Fruit fly (Drosophila melanogaster) whole organism, prepupa: ENCODE data around the gene CG6650.

Source experiments
- Blimp-1 ChIP-seq: fragments of 200-800 bp; sonication (Bioruptor generic); optimal IDR thresholded peaks from 3 replicates; lab custom pipeline; 2017; ENCODE audit warnings: missing biosample characterization, missing genetic modification characterization, mild to moderate bottlenecking, moderate library complexity, missing genetic modification reagents
- CG10631 ChIP-seq: fragments of 200-800 bp; sonication (Bioruptor generic); optimal IDR thresholded peaks from 2 replicates; lab custom pipeline; 2016; ENCODE audit warnings: missing biosample characterization, missing genetic modification characterization
- CG10669 ChIP-seq: fragments of 200-800 bp; sonication (Bioruptor generic); optimal IDR thresholded peaks from 3 replicates; lab custom pipeline; 2018; ENCODE audit warnings: missing biosample characterization, mild to moderate bottlenecking, missing genetic modification characterization, moderate library complexity
- CG11762 ChIP-seq: fragments of 200-800 bp; sonication (Bioruptor generic); optimal IDR thresholded peaks from 3 replicates; lab custom pipeline; 2016; ENCODE audit warnings: missing biosample characterization, missing genetic modification characterization; ENCODE audit not compliant: insufficient read depth
- CG16779 ChIP-seq: fragments of 200-800 bp; sonication (Bioruptor generic); optimal IDR thresholded peaks from 3 replicates; lab custom pipeline; 2017; ENCODE audit warnings: missing biosample characterization, mild to moderate bottlenecking, missing genetic modification characterization
- CG3032 ChIP-seq: fragments of 200-800 bp; optimal IDR thresholded peaks from 2 replicates; lab custom pipeline; 2019; ENCODE audit warnings: missing biosample characterization, mild to moderate bottlenecking, missing genetic modification characterization, moderate library complexity
- CG31627 ChIP-seq: fragments of 200-800 bp; sonication (Bioruptor generic); optimal IDR thresholded peaks from 3 replicates; lab custom pipeline; 2016; ENCODE audit warnings: missing biosample characterization, missing genetic modification characterization
- CG32006 ChIP-seq: fragments of 200-800 bp; sonication (Bioruptor generic); optimal IDR thresholded peaks from 3 replicates; lab custom pipeline; 2017; ENCODE audit warnings: missing biosample characterization, mild to moderate bottlenecking, missing genetic modification characterization
- CG3919 ChIP-seq: fragments of 200-800 bp; sonication (Bioruptor generic); optimal IDR thresholded peaks from 3 replicates; lab custom pipeline; 2016; ENCODE audit warnings: missing biosample characterization, missing genetic modification characterization
- CG6854 ChIP-seq: fragments of 200-800 bp; sonication (Bioruptor generic); optimal IDR thresholded peaks from 2 replicates; lab custom pipeline; 2017; ENCODE audit warnings: missing biosample characterization, mild to moderate bottlenecking, missing genetic modification characterization
- CG7368 ChIP-seq: fragments of 200-800 bp; sonication (Bioruptor generic); optimal IDR thresholded peaks from 3 replicates; lab custom pipeline; 2016; ENCODE audit warnings: missing biosample characterization, missing genetic modification characterization
- CG8119 ChIP-seq: fragments of 200-800 bp; sonication (Bioruptor generic); IDR thresholded peaks from 3 replicates; pipeline ENCODE4 v1.3.6; 2022; ENCODE audit warnings: missing biosample characterization, missing genetic modification characterization
- CG8632 ChIP-seq: fragments of 200-800 bp; sonication (Bioruptor generic); optimal IDR thresholded peaks from 3 replicates; lab custom pipeline; 2016; ENCODE audit warnings: missing biosample characterization, missing genetic modification characterization
- CG9139 ChIP-seq: fragments of 200-800 bp; sonication (Bioruptor generic); optimal IDR thresholded peaks from 3 replicates; lab custom pipeline; 2017; ENCODE audit warnings: missing biosample characterization, mild to moderate bottlenecking, missing genetic modification characterization
- Eip75B ChIP-seq: fragments of 200-800 bp; sonication (Bioruptor generic); optimal IDR thresholded peaks from 3 replicates; lab custom pipeline; 2016; ENCODE audit warnings: missing biosample characterization, missing genetic modification characterization
- Eip78C ChIP-seq: fragments of 200-800 bp; sonication (Bioruptor generic); peaks from one replicate; lab custom pipeline; 2016; ENCODE audit warnings: missing biosample characterization, missing genetic modification characterization
- Ets21C ChIP-seq: fragments of 200-800 bp; sonication (Bioruptor generic); optimal IDR thresholded peaks from 3 replicates; lab custom pipeline; 2016; ENCODE audit warnings: missing biosample characterization, missing genetic modification characterization
- Hr38 ChIP-seq: sonication (Bioruptor generic); optimal IDR thresholded peaks from 2 replicates; lab custom pipeline; 2016; ENCODE audit warnings: missing biosample characterization, missing genetic modification characterization
- Hr4 ChIP-seq: fragments of 200-800 bp; sonication (Bioruptor generic); optimal IDR thresholded peaks from 3 replicates; lab custom pipeline; 2016; ENCODE audit warnings: missing biosample characterization, missing genetic modification characterization
- Lpt ChIP-seq: fragments of 200-800 bp; sonication (Bioruptor generic); optimal IDR thresholded peaks from 3 replicates; lab custom pipeline; 2016; ENCODE audit warnings: missing biosample characterization, missing genetic modification characterization
- OdsH ChIP-seq: fragments of 200-800 bp; sonication (Bioruptor generic); optimal IDR thresholded peaks from 3 replicates; lab custom pipeline; 2016; ENCODE audit warnings: missing biosample characterization, missing genetic modification characterization
- Smox ChIP-seq: fragments of 200-800 bp; sonication (Bioruptor generic); optimal IDR thresholded peaks from 3 replicates; lab custom pipeline; 2016; ENCODE audit warnings: missing biosample characterization, missing genetic modification characterization
- achi ChIP-seq: fragments of 200-800 bp; sonication (Bioruptor generic); optimal IDR thresholded peaks from 3 replicates; lab custom pipeline; 2016; ENCODE audit warnings: missing biosample characterization, missing genetic modification characterization
- cyc ChIP-seq: fragments of 200-800 bp; sonication (Bioruptor generic); optimal IDR thresholded peaks from 3 replicates; lab custom pipeline; 2016; ENCODE audit warnings: missing biosample characterization, missing genetic modification characterization
- dac ChIP-seq: fragments of 200-800 bp; sonication (Bioruptor generic); optimal IDR thresholded peaks from 2 replicates; lab custom pipeline; 2017; ENCODE audit warnings: missing biosample characterization, mild to moderate bottlenecking, missing genetic modification characterization
- dsx ChIP-seq: fragments of 200-800 bp; optimal IDR thresholded peaks from 3 replicates; lab custom pipeline; 2019; ENCODE audit warnings: missing biosample characterization, mild to moderate bottlenecking, missing genetic modification characterization, moderate library complexity; ENCODE audit not compliant: poor library complexity, severe bottlenecking
- fd59A ChIP-seq: fragments of 200-800 bp; sonication (Bioruptor generic); optimal IDR thresholded peaks from 2 replicates; lab custom pipeline; 2017; ENCODE audit warnings: missing biosample characterization, mild to moderate bottlenecking, missing genetic modification characterization, missing genetic modification reagents
- fd85E ChIP-seq: fragments of 200-800 bp; sonication (Bioruptor generic); optimal IDR thresholded peaks from 3 replicates; lab custom pipeline; 2016; ENCODE audit warnings: missing biosample characterization, missing genetic modification characterization
- salr ChIP-seq, 2 experiments: fragments of 200-800 bp; sonication (Bioruptor generic); optimal IDR thresholded peaks; 3 replicates each; lab custom pipeline; 2016 to 2018; ENCODE audit warnings: missing biosample characterization in 2 of 2, missing genetic modification characterization in 2 of 2, mild to moderate bottlenecking in 1 of 2
- topi ChIP-seq: fragments of 200-800 bp; sonication (Bioruptor generic); optimal IDR thresholded peaks from 3 replicates; lab custom pipeline; 2016; ENCODE audit warnings: missing biosample characterization, missing genetic modification characterization

Gene CG6650

dm6 chr3L:14031171-14032126, at the start of gene CG6650, which contains the start of gene endos (continued):
- TF ChIP-seq dsx (GFP tag; lab: Kevin White, UChicago) = peak; percentile 25
- no peak for TF ChIP-seq fd85E (GFP tag; lab: Kevin White, UChicago)
- peak; percentile 65 for TF ChIP-seq CG16779 (tag; lab: Kevin White, UChicago)
- peak; percentile 48 for TF ChIP-seq CG32006 (GFP tag; lab: Kevin White, UChicago)
- TF ChIP-seq CG3032 (tag; lab: Kevin White, UChicago) = peak; percentile 35
- no peak for TF ChIP-seq CG8632
- peak; percentile 22 for TF ChIP-seq achi (GFP tag; lab: Kevin White, UChicago)
- TF ChIP-seq CG8119 (GFP tag; lab: Robert Waterston, UW) = no peak; the same call in 2 of the 3 replicates
- no peak for TF ChIP-seq Hr38 (GFP tag; lab: Kevin White, UChicago)
- peak; percentile 8 for TF ChIP-seq cyc (GFP tag; lab: Kevin White, UChicago)
- TF ChIP-seq, all 60 proteins: peak for 33

dm6 chr3L:13982516-13982915, 48.7 kb upstream of the CG6650 start:
- no peak for TF ChIP-seq Lpt (GFP tag; lab: Kevin White, UChicago)
- TF ChIP-seq Eip78C (GFP tag; lab: Kevin White, UChicago) = no peak
- TF ChIP-seq CG16779 (tag; lab: Kevin White, UChicago) = no peak
- no peak for TF ChIP-seq CG6854
- no peak for TF ChIP-seq CG3919 (GFP tag; lab: Kevin White, UChicago)
- TF ChIP-seq CG10669 (GFP tag; lab: Kevin White, UChicago) = no peak
- no peak for TF ChIP-seq Ets21C (GFP tag; lab: Kevin White, UChicago)
- no peak for TF ChIP-seq CG9139 (GFP tag; lab: Kevin White, UChicago)
- TF ChIP-seq fd59A (GFP tag; lab: Kevin White, UChicago) = no peak
- no peak for TF ChIP-seq Hr38 (GFP tag; lab: Kevin White, UChicago)
- no peak for TF ChIP-seq CG7368 (GFP tag; lab: Kevin White, UChicago)
- no peak for TF ChIP-seq CG8119 (GFP tag; lab: Robert Waterston, UW)
- TF ChIP-seq Smox = no peak
- TF ChIP-seq Hr4 (GFP tag; lab: Kevin White, UChicago) = no peak
- no peak for TF ChIP-seq OdsH
- TF ChIP-seq CG31627 (GFP tag; lab: Kevin White, UChicago) = no peak
- no peak for TF ChIP-seq dac (GFP tag; lab: Kevin White, UChicago)
- TF ChIP-seq cyc (GFP tag; lab: Kevin White, UChicago) = no peak

dm6 chr3L:13986330-13986729, 44.9 kb upstream of the CG6650 start, which contains the start of gene CG17362:
CG17362 (plus strand) TSS chr3L:13986620.
- TF ChIP-seq OdsH (no peak), CG11762 (GFP tag; lab: Kevin White, UChicago) (no peak), salr (GFP tag; optimal IDR thresholded peaks at IDR 0.05; lab: Kevin White, UChicago) (no peak), CG3032 (tag; lab: Kevin White, UChicago) (no peak), Smox (no peak), cyc (GFP tag; lab: Kevin White, UChicago) (no peak)
- TF ChIP-seq, all 60 proteins: peak for 0

- no peak for TF ChIP-seq Eip75B (GFP tag; lab: Kevin White, UChicago)
- no peak for TF ChIP-seq CG31627 (GFP tag; lab: Kevin White, UChicago)
- TF ChIP-seq Blimp-1 (GFP tag; lab: Kevin White, UChicago) = no peak
- TF ChIP-seq OdsH = no peak
- no peak for TF ChIP-seq topi (GFP tag; lab: Kevin White, UChicago)
- no peak for TF ChIP-seq CG10631 (GFP tag; lab: Kevin White, UChicago)
- no peak for TF ChIP-seq cyc (GFP tag; lab: Kevin White, UChicago)
These were observed 43.7 kb upstream of the CG6650 start, which contains the start of gene CG9040 for dm6 chr3L:13987578-13987977. CG9040 (plus strand) TSS chr3L:13987878.
